Fruit fly (Drosophila melanogaster): ENCODE results near the gene CG13625.

CG13625 gene

dm6 chr3R:24564191-24564798 is 20.7 kb downstream of the CG13625 start (continued):
- no peak for TF ChIP-seq ato (GFP tag; IDR thresholded peaks at IDR 0.05; ENCODE audit: partially characterized antibody)
- no peak for TF ChIP-seq Bteb2 (GFP tag; optimal IDR thresholded peaks at IDR 0.05)
- no peak for TF ChIP-seq CG11085 (GFP tag; IDR thresholded peaks at IDR 0.05)
- TF ChIP-seq Fer3 (tag; optimal IDR thresholded peaks at IDR 0.05): no peak
- no peak for TF ChIP-seq dpn (GFP tag; optimal IDR thresholded peaks at IDR 0.05)
- no peak for TF ChIP-seq CG11560 (tag; IDR thresholded peaks at IDR 0.05)
- no peak for TF ChIP-seq CG12299 (tag; optimal IDR thresholded peaks at IDR 0.05)
- TF ChIP-seq da (GFP tag; optimal IDR thresholded peaks at IDR 0.05): no peak
- no peak for TF ChIP-seq Neu2 (GFP tag; optimal IDR thresholded peaks at IDR 0.05; ENCODE audit: borderline replicate concordance)
- TF ChIP-seq CG8478 (optimal IDR thresholded peaks at IDR 0.05): no peak
- TF ChIP-seq cwo (GFP tag; optimal IDR thresholded peaks at IDR 0.05): peak; percentile 17
- no peak for TF ChIP-seq CG8944 (GFP tag; optimal IDR thresholded peaks at IDR 0.05)
- TF ChIP-seq run (tag; optimal IDR thresholded peaks at IDR 0.05): no peak
- TF ChIP-seq gfzf (GFP tag; optimal IDR thresholded peaks at IDR 0.05): no peak
- TF ChIP-seq tx (GFP tag; optimal IDR thresholded peaks at IDR 0.05): no peak
- no peak for TF ChIP-seq E2f2 (GFP tag; IDR thresholded peaks at IDR 0.05)
- peak; percentile 73 for TF ChIP-seq CG34376 (GFP tag; optimal IDR thresholded peaks at IDR 0.05)
- TF ChIP-seq dm (GFP tag; optimal IDR thresholded peaks at IDR 0.05): no peak
- TF ChIP-seq CG3281 (GFP tag; optimal IDR thresholded peaks at IDR 0.05): peak; percentile 28
- TF ChIP-seq Atf-2 (GFP tag; optimal IDR thresholded peaks at IDR 0.05): no peak
- TF ChIP-seq en (GFP tag; optimal IDR thresholded peaks at IDR 0.05): no peak
- no peak for TF ChIP-seq Dek (tag; optimal IDR thresholded peaks at IDR 0.05)
- no peak for TF ChIP-seq pfk (GFP tag; optimal IDR thresholded peaks at IDR 0.05)
- no peak for TF ChIP-seq pan (optimal IDR thresholded peaks at IDR 0.05)
- no peak for TF ChIP-seq pan (GFP tag; optimal IDR thresholded peaks at IDR 0.05 in 1 of 2, IDR thresholded peaks at IDR 0.05 in 1 of 2)
- TF ChIP-seq CG1832 (GFP tag; optimal IDR thresholded peaks at IDR 0.05): no peak
- no peak for TF ChIP-seq lmd (GFP tag; IDR thresholded peaks at IDR 0.05)
- TF ChIP-seq B-H1 (GFP tag; IDR thresholded peaks at IDR 0.05): no peak
- no peak for TF ChIP-seq CG11456 (GFP tag; IDR thresholded peaks at IDR 0.05)
- TF ChIP-seq lbe (GFP tag; optimal IDR thresholded peaks at IDR 0.05): no peak
- no peak for TF ChIP-seq Dp (GFP tag; optimal IDR thresholded peaks at IDR 0.05)
- no peak for TF ChIP-seq CG8359 (GFP tag; optimal IDR thresholded peaks at IDR 0.05; ENCODE audit: borderline replicate concordance)
- TF ChIP-seq CG3838 (GFP tag; optimal IDR thresholded peaks at IDR 0.05): no peak
- TF ChIP-seq CG33557 (GFP tag; optimal IDR thresholded peaks at IDR 0.05): no peak
- no peak for TF ChIP-seq TFAM (GFP tag; optimal IDR thresholded peaks at IDR 0.05)
- TF ChIP-seq tll (GFP tag; optimal IDR thresholded peaks at IDR 0.05): no peak
- peak; percentile 76 for TF ChIP-seq Med (GFP tag)
- TF ChIP-seq ac (GFP tag; optimal IDR thresholded peaks at IDR 0.05): no peak
- no peak for TF ChIP-seq stc (GFP tag; IDR thresholded peaks at IDR 0.05)
- TF ChIP-seq Hmr (GFP tag; optimal IDR thresholded peaks at IDR 0.05): no peak
- TF ChIP-seq Mrtf (GFP tag; IDR thresholded peaks at IDR 0.05): no peak
- TF ChIP-seq emc (GFP tag; optimal IDR thresholded peaks at IDR 0.05): no peak
- no peak for TF ChIP-seq ttk (GFP tag; IDR thresholded peaks at IDR 0.05)
- no peak for TF ChIP-seq zen2 (GFP tag; IDR thresholded peaks at IDR 0.05; ENCODE audit: partially characterized antibody)
- TF ChIP-seq CG17612 (GFP tag; IDR thresholded peaks at IDR 0.05): no peak
- TF ChIP-seq CG17829 (tag; optimal IDR thresholded peaks at IDR 0.05): no peak
- TF ChIP-seq CG12942 (GFP tag; optimal IDR thresholded peaks at IDR 0.05): no peak
- TF ChIP-seq Drgx (GFP tag; IDR thresholded peaks at IDR 0.05): no peak
- no peak for TF ChIP-seq CG9817 (tag; optimal IDR thresholded peaks at IDR 0.05)
- TF ChIP-seq ken (GFP tag; IDR thresholded peaks at IDR 0.05): no peak
- no peak for TF ChIP-seq fd64A (GFP tag; optimal IDR thresholded peaks at IDR 0.05)

All from whole organism, embryonic.